Fruit fly (Drosophila melanogaster) whole organism, embryonic: Measurements from ENCODE around the gene CG18281.

Experiments
- ATbp ChIP-seq: fragments of 200-800 bp; sonication (Bioruptor generic); optimal IDR thresholded peaks from 2 replicates; lab custom pipeline; 2017; ENCODE audit warnings: missing biosample characterization, mild to moderate bottlenecking, missing genetic modification characterization, missing genetic modification reagents
- CG12391 ChIP-seq: fragments of 200-800 bp; sonication (Bioruptor generic); optimal IDR thresholded peaks from 3 replicates; lab custom pipeline; 2018; ENCODE audit warnings: missing biosample characterization, mild to moderate bottlenecking, missing genetic modification characterization, moderate library complexity
- CG13287 ChIP-seq: fragments of 200-800 bp; sonication (Bioruptor generic); IDR thresholded peaks from 2 replicates; pipeline ENCODE4 v1.3.6; 2022; ENCODE audit warnings: missing biosample characterization, missing genetic modification characterization; ENCODE audit not compliant: partially characterized antibody
- CG13624 ChIP-seq: fragments of 200-800 bp; sonication (Bioruptor generic); optimal IDR thresholded peaks from 2 replicates; lab custom pipeline; 2016; ENCODE audit warnings: missing biosample characterization, missing genetic modification characterization
- CG14441 ChIP-seq: fragments of 200-800 bp; sonication (Bioruptor generic); IDR thresholded peaks from 2 replicates; pipeline ENCODE4 v1.3.6; 2022; ENCODE audit warnings: missing biosample characterization, missing genetic modification characterization
- CG15696 ChIP-seq: fragments of 200-800 bp; sonication (Bioruptor generic); optimal IDR thresholded peaks from 2 replicates; lab custom pipeline; 2019; ENCODE audit warnings: missing biosample characterization, mild to moderate bottlenecking, missing genetic modification characterization, moderate library complexity
- CG17912 ChIP-seq: fragments of 200-800 bp; sonication (Bioruptor generic); optimal IDR thresholded peaks from 2 replicates; lab custom pipeline; 2018; ENCODE audit warnings: missing biosample characterization, mild to moderate bottlenecking, missing genetic modification characterization
- CG6654 ChIP-seq: fragments of 200-800 bp; sonication (Bioruptor generic); optimal IDR thresholded peaks from 2 replicates; lab custom pipeline; 2017; ENCODE audit warnings: missing biosample characterization, mild to moderate bottlenecking, missing genetic modification characterization
- CG6683 ChIP-seq: fragments of 200-800 bp; sonication (Bioruptor generic); optimal IDR thresholded peaks from 2 replicates; lab custom pipeline; 2017; ENCODE audit warnings: missing biosample characterization, mild to moderate bottlenecking, missing genetic modification characterization, missing genetic modification reagents
- CG6765 ChIP-seq: fragments of 200-800 bp; sonication (Bioruptor generic); optimal IDR thresholded peaks from 3 replicates; lab custom pipeline; 2017; ENCODE audit warnings: missing biosample characterization, mild to moderate bottlenecking, missing genetic modification characterization
- CG7963 ChIP-seq: fragments of 200-800 bp; sonication (Bioruptor generic); IDR thresholded peaks from 3 replicates; pipeline ENCODE4 v1.3.6; 2022; ENCODE audit warnings: missing biosample characterization, missing genetic modification characterization; ENCODE audit not compliant: partially characterized antibody
- CG8281 ChIP-seq: fragments of 200-800 bp; sonication (Bioruptor generic); optimal IDR thresholded peaks from 2 replicates; lab custom pipeline; 2018; ENCODE audit warnings: missing biosample characterization, mild to moderate bottlenecking, missing genetic modification characterization, moderate library complexity
- CG8290 ChIP-seq, 3 experiments: fragments of 200-800 bp; sonication (Bioruptor generic); optimal IDR thresholded peaks; 2 replicates each; lab custom pipeline; 2016 to 2019; ENCODE audit warnings: missing biosample characterization in 3 of 3, missing genetic modification characterization in 3 of 3, mild to moderate bottlenecking in 2 of 3, moderate library complexity in 1 of 3
- CG8924 ChIP-seq: fragments of 200-800 bp; optimal IDR thresholded peaks from 3 replicates; lab custom pipeline; 2019; ENCODE audit warnings: missing biosample characterization, mild to moderate bottlenecking, missing genetic modification characterization, moderate library complexity
- CG9437 ChIP-seq: fragments of 200-800 bp; sonication (Bioruptor generic); optimal IDR thresholded peaks from 2 replicates; lab custom pipeline; 2018; ENCODE audit warnings: missing biosample characterization, mild to moderate bottlenecking, missing genetic modification characterization
- CG9932 ChIP-seq: fragments of 200-800 bp; sonication (Bioruptor generic); IDR thresholded peaks from 2 replicates; pipeline ENCODE4 v1.3.6; 2022; ENCODE audit warnings: missing biosample characterization, missing genetic modification characterization
- Dbx ChIP-seq: fragments of 200-800 bp; sonication (Bioruptor generic); IDR thresholded peaks from 3 replicates; pipeline ENCODE4 v1.3.6; 2022; ENCODE audit warnings: missing biosample characterization, missing genetic modification characterization
- Ets65A ChIP-seq: fragments of 200-800 bp; sonication (Bioruptor generic); peaks from one replicate; lab custom pipeline; 2016; ENCODE audit warnings: missing biosample characterization, missing genetic modification characterization
- Ets97D ChIP-seq: fragments of 200-800 bp; sonication (Bioruptor generic); optimal IDR thresholded peaks from 3 replicates; lab custom pipeline; 2016; ENCODE audit warnings: missing biosample characterization, missing genetic modification characterization
- Gsc ChIP-seq: fragments of 200-800 bp; sonication (Bioruptor generic); IDR thresholded peaks from 2 replicates; pipeline ENCODE4 v1.3.6; 2022; ENCODE audit warnings: missing biosample characterization, missing genetic modification characterization
- HLH3B ChIP-seq: fragments of 200-800 bp; sonication (Bioruptor generic); IDR thresholded peaks from 2 replicates; pipeline ENCODE4 v1.3.6; 2022; ENCODE audit warnings: missing biosample characterization, missing genetic modification characterization
- HmgD ChIP-seq: fragments of 200-800 bp; sonication (Bioruptor generic); optimal IDR thresholded peaks from 3 replicates; lab custom pipeline; 2016; ENCODE audit warnings: missing biosample characterization, missing genetic modification characterization
- HmgZ ChIP-seq: fragments of 200-800 bp; sonication (Bioruptor generic); optimal IDR thresholded peaks from 2 replicates; lab custom pipeline; 2018; ENCODE audit warnings: missing biosample characterization, mild to moderate bottlenecking, missing genetic modification characterization
- MESR4 ChIP-seq: fragments of 200-800 bp; sonication (Bioruptor generic); optimal IDR thresholded peaks from 2 replicates; lab custom pipeline; 2018; ENCODE audit warnings: missing biosample characterization, mild to moderate bottlenecking, missing genetic modification characterization, moderate library complexity
- Mad ChIP-seq: fragments of 200-800 bp; sonication (Bioruptor generic); optimal IDR thresholded peaks from 2 replicates; lab custom pipeline; 2016; ENCODE audit warnings: missing biosample characterization, missing genetic modification characterization
- Meics ChIP-seq: fragments of 200-800 bp; sonication (Bioruptor generic); optimal IDR thresholded peaks from 2 replicates; lab custom pipeline; 2017; ENCODE audit warnings: missing biosample characterization, mild to moderate bottlenecking, missing genetic modification characterization
- Mrtf ChIP-seq: fragments of 200-800 bp; sonication (Bioruptor generic); IDR thresholded peaks from 3 replicates; pipeline ENCODE4 v1.3.6; 2022; ENCODE audit warnings: missing biosample characterization, missing genetic modification characterization
- NFAT ChIP-seq: fragments of 200-800 bp; sonication (Bioruptor generic); IDR thresholded peaks from 2 replicates; pipeline ENCODE4 v1.3.6; 2022; ENCODE audit warnings: missing biosample characterization, missing genetic modification characterization
- Nf-YB ChIP-seq: fragments of 200-800 bp; sonication (Bioruptor generic); optimal IDR thresholded peaks from 3 replicates; lab custom pipeline; 2019; ENCODE audit warnings: missing biosample characterization, mild to moderate bottlenecking, missing genetic modification characterization, moderate library complexity
- Sin3A ChIP-seq: fragments of >200 bp; optimal IDR thresholded peaks from 2 replicates; lab custom pipeline; 2018
- ara ChIP-seq: fragments of 200-800 bp; sonication (Bioruptor generic); IDR thresholded peaks from 2 replicates; pipeline ENCODE4 v1.3.6; 2022; ENCODE audit warnings: missing biosample characterization, missing genetic modification characterization
- ash1 ChIP-seq: fragments of 200-800 bp; sonication (Bioruptor generic); optimal IDR thresholded peaks from 2 replicates; lab custom pipeline; 2018; ENCODE audit warnings: missing biosample characterization, mild to moderate bottlenecking, missing genetic modification characterization
- cas ChIP-seq: fragments of 200-800 bp; sonication (Bioruptor generic); IDR thresholded peaks from 2 replicates; pipeline ENCODE4 v1.3.6; 2022; ENCODE audit warnings: missing biosample characterization, missing genetic modification characterization
- crol ChIP-seq: fragments of 200-800 bp; sonication (Bioruptor generic); IDR thresholded peaks from 2 replicates; pipeline ENCODE4 v1.3.6; 2022; ENCODE audit warnings: missing biosample characterization, missing genetic modification characterization
- hb ChIP-seq: fragments of 200-800 bp; sonication (Bioruptor generic); IDR thresholded peaks from 3 replicates; pipeline ENCODE4 v1.3.6; 2022; ENCODE audit warnings: missing biosample characterization, missing genetic modification characterization; ENCODE audit not compliant: partially characterized antibody
- ind ChIP-seq: fragments of 200-800 bp; sonication (Bioruptor generic); optimal IDR thresholded peaks from 3 replicates; lab custom pipeline; 2016; ENCODE audit warnings: missing biosample characterization, missing genetic modification characterization
- inv ChIP-seq: fragments of 200-800 bp; sonication (Bioruptor generic); IDR thresholded peaks from 2 replicates; pipeline ENCODE4 v1.3.6; 2022; ENCODE audit warnings: missing biosample characterization, missing genetic modification characterization; ENCODE audit not compliant: partially characterized antibody
- jumu ChIP-seq: fragments of 200-800 bp; sonication (Bioruptor generic); optimal IDR thresholded peaks from 3 replicates; lab custom pipeline; 2016; ENCODE audit warnings: missing biosample characterization, missing genetic modification characterization
- klu ChIP-seq: fragments of 200-800 bp; sonication (Bioruptor generic); IDR thresholded peaks from 2 replicates; pipeline ENCODE4 v1.3.6; 2022; ENCODE audit warnings: missing biosample characterization, missing genetic modification characterization
- kni ChIP-seq: fragments of 200-800 bp; sonication (Bioruptor generic); optimal IDR thresholded peaks from 3 replicates; lab custom pipeline; 2017; ENCODE audit warnings: mild to moderate bottlenecking, missing biosample characterization, missing genetic modification reagents, missing genetic modification characterization
- lola ChIP-seq, 3 experiments: fragments of >200 bp in 2 of 3; fragments of 200-800 bp in 1 of 3; sonication (Bioruptor generic) in 1 of 3; optimal IDR thresholded peaks; 2 replicates each; lab custom pipeline; 2017 to 2019; ENCODE audit warnings: missing biosample characterization in 3 of 3, missing genetic modification characterization in 3 of 3, mild to moderate bottlenecking in 1 of 3, moderate library complexity in 1 of 3
- maf-S ChIP-seq: fragments of 200-800 bp; sonication (Bioruptor generic); optimal IDR thresholded peaks from 2 replicates; lab custom pipeline; 2016; ENCODE audit warnings: missing biosample characterization, missing genetic modification characterization
- mam ChIP-seq: fragments of 200-800 bp; sonication (Bioruptor generic); optimal IDR thresholded peaks from 3 replicates; lab custom pipeline; 2016; ENCODE audit warnings: missing biosample characterization, missing genetic modification characterization
- rib ChIP-seq: fragments of 200-800 bp; sonication (Bioruptor generic); IDR thresholded peaks from 2 replicates; pipeline ENCODE4 v1.3.6; 2022; ENCODE audit warnings: missing biosample characterization, missing genetic modification characterization
- salm ChIP-seq: fragments of 200-800 bp; sonication (Bioruptor generic); optimal IDR thresholded peaks from 2 replicates; lab custom pipeline; 2018; ENCODE audit warnings: missing biosample characterization, mild to moderate bottlenecking, missing genetic modification characterization
- sima ChIP-seq: fragments of 200-800 bp; sonication (Bioruptor generic); optimal IDR thresholded peaks from 2 replicates; lab custom pipeline; 2016; ENCODE audit warnings: missing biosample characterization, missing genetic modification characterization
- sisA ChIP-seq: fragments of 200-800 bp; sonication (Bioruptor generic); IDR thresholded peaks from 2 replicates; pipeline ENCODE4 v1.3.6; 2022; ENCODE audit warnings: missing biosample characterization, missing genetic modification characterization
- so ChIP-seq: fragments of 200-800 bp; sonication (Bioruptor generic); IDR thresholded peaks from 3 replicates; pipeline ENCODE4 v1.3.6; 2022; ENCODE audit warnings: missing biosample characterization, missing genetic modification characterization
- tgo ChIP-seq: fragments of 200-800 bp; sonication (Bioruptor generic); IDR thresholded peaks from 3 replicates; pipeline ENCODE4 v1.3.6; 2022; ENCODE audit warnings: missing biosample characterization, missing genetic modification characterization
- toy ChIP-seq: fragments of 200-800 bp; sonication (Bioruptor generic); IDR thresholded peaks from 2 replicates; pipeline ENCODE4 v1.3.6; 2022; ENCODE audit warnings: missing biosample characterization, missing genetic modification characterization
- trh ChIP-seq: fragments of 200-800 bp; sonication (Bioruptor generic); optimal IDR thresholded peaks from 2 replicates; lab custom pipeline; 2016; ENCODE audit warnings: missing biosample characterization, missing genetic modification characterization

Gene CG18281

dm6 chr3L:20470991-20471498, 28.6 kb upstream of the CG18281 start (continued):
- TF ChIP-seq ATbp (GFP tag; lab: Kevin White, UChicago) (peak; percentile 62), Nf-YB (peak; percentile 0), HLH3B (GFP tag; lab: Robert Waterston, UW) (peak; percentile 61), toy (GFP tag; lab: Robert Waterston, UW) (no peak), kni (GFP tag; lab: Kevin White, UChicago) (no peak), sima (GFP tag; lab: Kevin White, UChicago) (no peak), HmgZ (tag; lab: Kevin White, UChicago) (peak; percentile 1), hb (GFP tag; lab: Robert Waterston, UW) (no peak), Gsc (no peak), klu (GFP tag; lab: Robert Waterston, UW) (no peak), lola (GFP tag; optimal IDR thresholded peaks at IDR 0.05; lab: Kevin White, UChicago) (no peak), Mad (peak; percentile 13), CG14441 (peak; percentile 68), ind (GFP tag; lab: Kevin White, UChicago) (peak; percentile 32), crol (no peak), NFAT (GFP tag; lab: Robert Waterston, UW) (no peak), MESR4 (GFP tag; lab: Kevin White, UChicago) (no peak), salm (tag; lab: Kevin White, UChicago) (peak; percentile 32), Ets97D (GFP tag; lab: Kevin White, UChicago) (no peak), HmgD (GFP tag; lab: Kevin White, UChicago) (no peak), sisA (GFP tag; lab: Robert Waterston, UW) (peak; percentile 44; the same call in 1 of the 2 replicates), CG17912 (GFP tag; lab: Kevin White, UChicago) (no peak), mam (GFP tag; lab: Kevin White, UChicago) (no peak), CG6765 (no peak), CG13287 (no peak), maf-S (GFP tag; lab: Kevin White, UChicago) (no peak), Ets65A (no peak), CG6683 (GFP tag; lab: Kevin White, UChicago) (no peak), CG8924 (peak; percentile 60), Sin3A (lab: Kevin White, UChicago) (no peak), rib (GFP tag; lab: Robert Waterston, UW) (peak; percentile 23; the same call in 1 of the 2 replicates), ash1 (no peak), CG6654 (GFP tag; lab: Kevin White, UChicago) (peak; percentile 15), Mrtf (GFP tag; lab: Robert Waterston, UW) (peak; percentile 60; the same call in 1 of the 3 replicates), CG13624 (no peak), Dbx (GFP tag; lab: Robert Waterston, UW) (no peak), CG15696 (tag; lab: Kevin White, UChicago) (no peak), CG9932 (GFP tag; lab: Robert Waterston, UW) (no peak), CG9437 (no peak), jumu (GFP tag; lab: Kevin White, UChicago) (no peak), cas (GFP tag; lab: Robert Waterston, UW) (no peak), Meics (GFP tag; lab: Kevin White, UChicago) (peak; percentile 94), CG12391 (tag; lab: Kevin White, UChicago) (peak; percentile 35), CG8290 (GFP tag; optimal IDR thresholded peaks at IDR 0.05; lab: Kevin White, UChicago) (no peak), CG8290 (tag; optimal IDR thresholded peaks at IDR 0.05; lab: Kevin White, UChicago) (peak in 1 of 2 experiments; percentile 34), tgo (peak; percentile 36; the same call in 2 of the 3 replicates), so (GFP tag; lab: Robert Waterston, UW) (no peak), CG8281 (tag; lab: Kevin White, UChicago) (peak; percentile 19), CG7963 (GFP tag; lab: Robert Waterston, UW) (no peak), trh (GFP tag; lab: Kevin White, UChicago) (no peak), ara (GFP tag; lab: Robert Waterston, UW) (peak; percentile 51; the same call in 1 of the 2 replicates), inv (no peak)
